Fruit fly (Drosophila melanogaster) whole organism, embryonic: ENCODE measurements around the gene Pa1.

Experiments used
- Abd-B ChIP-seq: fragments of 200-800 bp; sonication (Bioruptor generic); optimal IDR thresholded peaks from 2 replicates; lab custom pipeline; 2018; ENCODE audit warnings: missing biosample characterization, mild to moderate bottlenecking, missing genetic modification characterization, moderate library complexity
- Atf-2 ChIP-seq: fragments of 200-800 bp; sonication (Bioruptor generic); optimal IDR thresholded peaks from 2 replicates; lab custom pipeline; 2016; ENCODE audit warnings: missing biosample characterization, missing genetic modification characterization
- Atf3 ChIP-seq: fragments of 200-800 bp; sonication (Bioruptor generic); optimal IDR thresholded peaks from 3 replicates; lab custom pipeline; 2016; ENCODE audit warnings: missing biosample characterization, missing genetic modification characterization
- B-H2 ChIP-seq: fragments of 200-800 bp; sonication (Bioruptor generic); optimal IDR thresholded peaks from 2 replicates; lab custom pipeline; 2018; ENCODE audit warnings: missing biosample characterization, mild to moderate bottlenecking, missing genetic modification characterization
- CG10979 ChIP-seq: fragments of 200-800 bp; sonication (Bioruptor generic); optimal IDR thresholded peaks from 2 replicates; lab custom pipeline; 2018; ENCODE audit warnings: missing biosample characterization, mild to moderate bottlenecking, missing genetic modification characterization, moderate library complexity
- CG11247 ChIP-seq: fragments of 200-800 bp; sonication (Bioruptor generic); IDR thresholded peaks from 2 replicates; pipeline ENCODE4 v1.3.6; 2022; ENCODE audit warnings: missing biosample characterization, missing genetic modification characterization
- CG14050 ChIP-seq: fragments of 200-800 bp; sonication (Bioruptor generic); IDR thresholded peaks from 3 replicates; pipeline ENCODE4 v1.3.6; 2022; ENCODE audit warnings: missing biosample characterization, missing genetic modification characterization
- CG14965 ChIP-seq: fragments of 200-800 bp; sonication (Bioruptor generic); optimal IDR thresholded peaks from 2 replicates; lab custom pipeline; 2016; ENCODE audit warnings: missing biosample characterization, missing genetic modification characterization, borderline replicate concordance
- CG15011 ChIP-seq: fragments of 200-800 bp; sonication (Bioruptor generic); optimal IDR thresholded peaks from 3 replicates; lab custom pipeline; 2018; ENCODE audit warnings: missing biosample characterization, mild to moderate bottlenecking, missing genetic modification characterization
- CG1647 ChIP-seq: fragments of 200-800 bp; sonication (Bioruptor generic); optimal IDR thresholded peaks from 3 replicates; lab custom pipeline; 2016; ENCODE audit warnings: missing biosample characterization, missing genetic modification characterization
- CG16813 ChIP-seq: fragments of 200-800 bp; sonication (Bioruptor generic); IDR thresholded peaks from 3 replicates; pipeline ENCODE4 v1.3.6; 2022; ENCODE audit warnings: missing biosample characterization, missing genetic modification characterization; ENCODE audit not compliant: partially characterized antibody
- CG17186 ChIP-seq: fragments of 200-800 bp; sonication (Bioruptor generic); optimal IDR thresholded peaks from 3 replicates; lab custom pipeline; 2017; ENCODE audit warnings: missing biosample characterization, missing genetic modification reagents, missing genetic modification characterization
- CG18011 ChIP-seq: fragments of 200-800 bp; sonication (Bioruptor generic); optimal IDR thresholded peaks from 2 replicates; lab custom pipeline; 2017; ENCODE audit warnings: missing biosample characterization, missing genetic modification characterization, mild to moderate bottlenecking, moderate library complexity, missing genotype
- CG2116 ChIP-seq: fragments of 200-800 bp; sonication (Bioruptor generic); optimal IDR thresholded peaks from 3 replicates; lab custom pipeline; 2018; ENCODE audit warnings: missing biosample characterization, mild to moderate bottlenecking, missing genetic modification characterization
- CG2712 ChIP-seq: fragments of 200-800 bp; optimal IDR thresholded peaks from 3 replicates; lab custom pipeline; 2019; ENCODE audit warnings: missing biosample characterization, mild to moderate bottlenecking, missing genetic modification characterization, moderate library complexity
- CG31365 ChIP-seq: fragments of 200-800 bp; sonication (Bioruptor generic); optimal IDR thresholded peaks from 2 replicates; lab custom pipeline; 2018; ENCODE audit warnings: missing biosample characterization, mild to moderate bottlenecking, missing genetic modification characterization
- CG3407 ChIP-seq: fragments of 200-800 bp; sonication (Bioruptor generic); optimal IDR thresholded peaks from 2 replicates; lab custom pipeline; 2018; ENCODE audit warnings: missing biosample characterization, mild to moderate bottlenecking, missing genetic modification characterization
- CG4730 ChIP-seq: fragments of 200-800 bp; sonication (Bioruptor generic); IDR thresholded peaks from 2 replicates; pipeline ENCODE4 v1.3.6; 2022; ENCODE audit warnings: missing biosample characterization, missing genetic modification characterization
- CG6254 ChIP-seq: fragments of 200-800 bp; sonication (Bioruptor generic); optimal IDR thresholded peaks from 3 replicates; lab custom pipeline; 2017; ENCODE audit warnings: mild to moderate bottlenecking, missing biosample characterization, missing genetic modification reagents, missing genetic modification characterization
- CG6272 ChIP-seq: fragments of 200-800 bp; sonication (Bioruptor generic); IDR thresholded peaks from 2 replicates; pipeline ENCODE4 v1.3.6; 2022; ENCODE audit warnings: missing biosample characterization, missing genetic modification characterization
- CG7372 ChIP-seq: fragments of 200-800 bp; sonication (Bioruptor generic); IDR thresholded peaks from 2 replicates; pipeline ENCODE4 v1.3.6; 2022; ENCODE audit warnings: missing biosample characterization, missing genetic modification characterization
- CG7987 ChIP-seq: fragments of 200-800 bp; sonication (Bioruptor generic); optimal IDR thresholded peaks from 2 replicates; lab custom pipeline; 2018; ENCODE audit warnings: missing biosample characterization, mild to moderate bottlenecking, missing genetic modification characterization, moderate library complexity
- CG8388 ChIP-seq: fragments of 200-800 bp; sonication (Bioruptor generic); optimal IDR thresholded peaks from 2 replicates; lab custom pipeline; 2019; ENCODE audit warnings: missing biosample characterization, mild to moderate bottlenecking, missing genetic modification characterization, moderate library complexity
- CG8924 ChIP-seq: fragments of 200-800 bp; optimal IDR thresholded peaks from 3 replicates; lab custom pipeline; 2019; ENCODE audit warnings: missing biosample characterization, mild to moderate bottlenecking, missing genetic modification characterization, moderate library complexity
- CG9215 ChIP-seq: fragments of 200-800 bp; sonication (Bioruptor generic); IDR thresholded peaks from 2 replicates; pipeline ENCODE4 v1.3.6; 2022; ENCODE audit warnings: missing biosample characterization, missing genetic modification characterization
- CG9876 ChIP-seq: fragments of 200-800 bp; sonication (Bioruptor generic); optimal IDR thresholded peaks from 2 replicates; lab custom pipeline; 2016; ENCODE audit warnings: missing biosample characterization, missing genetic modification characterization
- Hmr ChIP-seq: fragments of 200-800 bp; sonication (Bioruptor generic); optimal IDR thresholded peaks from 3 replicates; lab custom pipeline; 2017; ENCODE audit warnings: mild to moderate bottlenecking, missing biosample characterization, missing genetic modification reagents, missing genetic modification characterization
- Hr3 ChIP-seq: fragments of 200-800 bp; sonication (Bioruptor generic); optimal IDR thresholded peaks from 3 replicates; lab custom pipeline; 2016; ENCODE audit warnings: missing biosample characterization, missing genetic modification characterization
- Hr51 ChIP-seq, 2 experiments: fragments of 200-800 bp; sonication (Bioruptor generic); optimal IDR thresholded peaks; 2 replicates in 1 of 2; 3 replicates in 1 of 2; lab custom pipeline; 2016 to 2018; ENCODE audit warnings: missing biosample characterization in 2 of 2, missing genetic modification characterization in 2 of 2, mild to moderate bottlenecking in 1 of 2, moderate library complexity in 1 of 2
- Lim3 ChIP-seq: fragments of 200-800 bp; sonication (Bioruptor generic); IDR thresholded peaks from 2 replicates; pipeline ENCODE4 v1.3.6; 2022; ENCODE audit warnings: missing biosample characterization, missing genetic modification characterization
- Lpt ChIP-seq: fragments of >200 bp; optimal IDR thresholded peaks from 2 replicates; lab custom pipeline; 2018; ENCODE audit warnings: missing biosample characterization, missing genetic modification characterization
- MTF-1 ChIP-seq: fragments of 200-800 bp; sonication (Bioruptor generic); optimal IDR thresholded peaks from 2 replicates; lab custom pipeline; 2018; ENCODE audit warnings: missing biosample characterization, mild to moderate bottlenecking, missing genetic modification characterization, borderline replicate concordance
- Meics ChIP-seq: fragments of 200-800 bp; sonication (Bioruptor generic); optimal IDR thresholded peaks from 2 replicates; lab custom pipeline; 2017; ENCODE audit warnings: missing biosample characterization, mild to moderate bottlenecking, missing genetic modification characterization
- Nf-YC ChIP-seq: fragments of 200-800 bp; optimal IDR thresholded peaks from 3 replicates; lab custom pipeline; 2019; ENCODE audit warnings: missing biosample characterization, mild to moderate bottlenecking, missing genetic modification characterization, moderate library complexity
- Xbp1 ChIP-seq: fragments of 200-800 bp; sonication (Bioruptor generic); optimal IDR thresholded peaks from 3 replicates; lab custom pipeline; 2016; ENCODE audit warnings: missing biosample characterization, mild to moderate bottlenecking, missing genetic modification characterization
- Xrp1 ChIP-seq: fragments of 200-800 bp; sonication (Bioruptor generic); IDR thresholded peaks from 2 replicates; pipeline ENCODE4 v1.3.6; 2022; ENCODE audit warnings: missing biosample characterization, missing genetic modification characterization
- br ChIP-seq: fragments of >200 bp; optimal IDR thresholded peaks from 2 replicates; lab custom pipeline; 2017
- cg ChIP-seq: fragments of 200-800 bp; sonication (Bioruptor generic); optimal IDR thresholded peaks from 3 replicates; lab custom pipeline; 2019; ENCODE audit warnings: missing biosample characterization, mild to moderate bottlenecking, missing genetic modification characterization, moderate library complexity
- corto ChIP-seq: fragments of 200-800 bp; sonication (Bioruptor generic); optimal IDR thresholded peaks from 2 replicates; lab custom pipeline; 2016; ENCODE audit warnings: missing biosample characterization, mild to moderate bottlenecking, missing genetic modification characterization, moderate library complexity
- danr ChIP-seq: fragments of 200-800 bp; sonication (Bioruptor generic); IDR thresholded peaks from 2 replicates; pipeline ENCODE4 v1.3.6; 2022; ENCODE audit warnings: missing biosample characterization, missing genetic modification characterization
- dpn ChIP-seq, 2 experiments: fragments of 200-800 bp; sonication (Bioruptor generic); optimal IDR thresholded peaks; 3 replicates each; lab custom pipeline; 2016; ENCODE audit warnings: missing biosample characterization in 2 of 2, missing genetic modification characterization in 2 of 2
- ewg ChIP-seq: fragments of 200-800 bp; sonication (Bioruptor generic); optimal IDR thresholded peaks from 3 replicates; lab custom pipeline; 2017; ENCODE audit warnings: mild to moderate bottlenecking, missing biosample characterization, missing genetic modification reagents, missing genetic modification characterization
- lab ChIP-seq: fragments of 200-800 bp; sonication (Bioruptor generic); optimal IDR thresholded peaks from 3 replicates; lab custom pipeline; 2017; ENCODE audit warnings: missing biosample characterization, missing genetic modification characterization, mild to moderate bottlenecking, moderate library complexity, missing genetic modification reagents
- luna ChIP-seq: fragments of 200-800 bp; sonication (Bioruptor generic); optimal IDR thresholded peaks from 2 replicates; lab custom pipeline; 2016; ENCODE audit warnings: missing biosample characterization, missing genetic modification characterization
- nerfin-2 ChIP-seq: fragments of 200-800 bp; sonication (Bioruptor generic); IDR thresholded peaks from 2 replicates; pipeline ENCODE4 v1.3.6; 2022; ENCODE audit warnings: missing biosample characterization, missing genetic modification characterization; ENCODE audit not compliant: partially characterized antibody
- oc ChIP-seq: fragments of 200-800 bp; sonication (Bioruptor generic); optimal IDR thresholded peaks from 2 replicates; lab custom pipeline; 2018; ENCODE audit warnings: missing biosample characterization, mild to moderate bottlenecking, missing genetic modification characterization, moderate library complexity
- pan ChIP-seq, 4 experiments: fragments of >200 bp in 3 of 4; fragments of 200-800 bp in 1 of 4; sonication (Bioruptor generic) in 1 of 4; optimal IDR thresholded peaks in 3 of 4; IDR thresholded peaks in 1 of 4; 2 replicates each; pipeline versions ENCODE4 v1.3.6 to Lab custom; 2017 to 2022; ENCODE audit warnings: missing biosample characterization in 2 of 4, missing genetic modification characterization in 2 of 4, mixed read lengths in 1 of 4
- sna ChIP-seq: fragments of 200-800 bp; sonication (Bioruptor generic); IDR thresholded peaks from 2 replicates; pipeline ENCODE4 v1.3.6; 2022; ENCODE audit warnings: missing biosample characterization, missing genetic modification characterization; ENCODE audit not compliant: partially characterized antibody
- sob ChIP-seq: fragments of 200-800 bp; sonication (Bioruptor generic); IDR thresholded peaks from 2 replicates; pipeline ENCODE4 v1.3.6; 2022; ENCODE audit warnings: missing biosample characterization, missing genetic modification characterization

Pa1 gene

DNA sequence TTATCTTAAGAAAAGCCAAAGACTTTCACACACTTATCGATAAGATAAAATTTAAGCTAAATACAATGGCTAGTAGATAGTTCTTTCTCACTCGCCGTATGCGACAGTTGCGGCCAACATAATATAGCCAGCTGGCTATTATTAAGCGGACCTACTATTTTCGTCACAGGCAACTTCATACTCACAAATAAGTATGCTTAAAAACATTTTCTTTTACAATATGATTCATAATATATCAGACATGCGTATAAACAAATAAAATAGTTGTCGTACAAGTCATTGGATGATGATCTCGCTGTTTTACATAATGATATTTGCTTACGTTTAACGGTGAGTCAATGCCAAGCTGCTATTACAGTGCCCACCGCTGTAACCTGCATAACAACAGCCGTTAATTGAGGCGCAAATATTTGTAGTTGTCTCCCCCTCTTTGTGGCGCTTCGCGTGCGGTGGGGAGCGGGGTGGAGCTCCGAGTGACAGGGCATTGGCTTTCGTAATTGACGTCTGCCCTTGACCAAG is 32.8 kb upstream of the Pa1 start (continued):
- TF ChIP-seq br (no peak), CG8924 (tag; lab: Kevin White, UChicago) (peak; percentile 56), CG17186 (GFP tag; lab: Kevin White, UChicago) (peak; percentile 38), Hmr (GFP tag; lab: Kevin White, UChicago) (peak; percentile 78), CG6272 (GFP tag; lab: Robert Waterston, UW) (no peak), Xrp1 (GFP tag; lab: Robert Waterston, UW) (peak; percentile 74), sna (GFP tag; lab: Robert Waterston, UW) (no peak), ewg (peak; percentile 62), CG1647 (GFP tag; lab: Kevin White, UChicago) (peak; percentile 50), lab (GFP tag; lab: Kevin White, UChicago) (peak; percentile 85), CG9215 (GFP tag; lab: Robert Waterston, UW) (peak; percentile 56), CG11247 (GFP tag; lab: Robert Waterston, UW) (peak; percentile 26; the same call in 1 of the 2 replicates), CG14965 (GFP tag; lab: Kevin White, UChicago) (peak; percentile 17), MTF-1 (GFP tag; lab: Kevin White, UChicago) (no peak), CG9876 (GFP tag; lab: Kevin White, UChicago) (peak; percentile 18), CG2116 (GFP tag; lab: Kevin White, UChicago) (peak; percentile 36), sob (GFP tag; lab: Robert Waterston, UW) (peak; percentile 68), CG6254 (GFP tag; lab: Kevin White, UChicago) (peak; percentile 60), CG2712 (peak; percentile 65), CG14050 (GFP tag; lab: Robert Waterston, UW) (peak; percentile 40; the same call in 1 of the 3 replicates), CG8388 (GFP tag; lab: Kevin White, UChicago) (peak; percentile 70), luna (GFP tag; lab: Kevin White, UChicago) (no peak), cg (GFP tag; lab: Kevin White, UChicago) (no peak), Meics (GFP tag; lab: Kevin White, UChicago) (peak; percentile 71), danr (GFP tag; lab: Robert Waterston, UW) (0 out of 2 replicates have a peak, but pooled peaks have one; percentile 37), nerfin-2 (no peak), CG7372 (GFP tag; lab: Robert Waterston, UW) (peak; percentile 46; the same call in 1 of the 2 replicates), Lim3 (GFP tag; lab: Robert Waterston, UW) (no peak), corto (GFP tag; lab: Kevin White, UChicago) (peak; percentile 41), Atf-2 (GFP tag; lab: Kevin White, UChicago) (peak; percentile 24), Abd-B (GFP tag; lab: Kevin White, UChicago) (peak; percentile 59), CG18011 (peak; percentile 11), CG7987 (GFP tag; lab: Kevin White, UChicago) (no peak), CG10979 (tag; lab: Kevin White, UChicago) (peak; percentile 69), pan (optimal IDR thresholded peaks at IDR 0.05; lab: Kevin White, UChicago) (no peak), pan (GFP tag; optimal IDR thresholded peaks at IDR 0.05 in 1 of 2, IDR thresholded peaks at IDR 0.05 in 1 of 2) (peak in 1 of 2 experiments; percentile 44), Hr3 (GFP tag; lab: Kevin White, UChicago) (peak; percentile 35), CG3407 (GFP tag; lab: Kevin White, UChicago) (peak; percentile 40), oc (tag; lab: Kevin White, UChicago) (peak; percentile 68), CG31365 (tag; lab: Kevin White, UChicago) (peak; percentile 54), CG15011 (GFP tag; lab: Kevin White, UChicago) (peak; percentile 53), Nf-YC (tag; lab: Kevin White, UChicago) (peak; percentile 37), Xbp1 (GFP tag; lab: Kevin White, UChicago) (peak; percentile 68), CG4730 (GFP tag; lab: Robert Waterston, UW) (no peak), Lpt (no peak), CG16813 (GFP tag; lab: Robert Waterston, UW) (no peak), Hr51 (GFP tag; optimal IDR thresholded peaks at IDR 0.05; lab: Kevin White, UChicago) (peak; percentile 13 to 80), B-H2 (GFP tag; lab: Kevin White, UChicago) (no peak), Atf3 (GFP tag; lab: Kevin White, UChicago) (no peak), dpn (GFP tag; optimal IDR thresholded peaks at IDR 0.05; lab: Kevin White, UChicago) (peak; percentile 63 to 66)
